Worm (Caenorhabditis elegans): ENCODE results near the gene F52H3.6.

- TF ChIP-seq zip-2 (tag; optimal IDR thresholded peaks at IDR 0.05) (no peak), skn-1 (tag; optimal IDR thresholded peaks at IDR 0.05) (no peak), egl-27 (tag; optimal IDR thresholded peaks at IDR 0.05) (no peak), nhr-28 (tag; optimal IDR thresholded peaks at IDR 0.05) (no peak)
Observed at ce11 chrII:10007917-10008316, 20.3 kb downstream of the F52H3.6 start, which contains the start of gene ZK892.5.
